Worm (Caenorhabditis elegans) whole organism, L4/young adult: ENCODE data around the gene scl-20.

Experiments used
- W03F9.2 ChIP-seq: fragments of 150-350 bp; optimal IDR thresholded peaks from 2 replicates; lab custom pipeline; 2014; ENCODE audit warnings: missing biosample characterization, missing genetic modification characterization
- dao-5 ChIP-seq: sonication (generic microtip); optimal IDR thresholded peaks from 2 replicates; lab custom pipeline; 2016; ENCODE audit warnings: missing genotype, missing genetic modification characterization, moderate library complexity, missing compliant biosample characterization
- him-1 ChIP-seq: sonication (generic microtip); optimal IDR thresholded peaks from 2 replicates; lab custom pipeline; 2016; ENCODE audit warnings: missing genotype, missing genetic modification reagents, missing genetic modification characterization, missing compliant biosample characterization

scl-20 gene

ce11 chrV:18721873-18722272 is 12.4 kb downstream of the scl-20 start:
- no peak for TF ChIP-seq W03F9.2
- no peak for TF ChIP-seq dao-5
- TF ChIP-seq him-1, result no peak

ce11 chrV:18719956-18720489 is 14.3 kb downstream of the scl-20 start, which contains the start of gene Y17D7C.2:
Gene Y17D7C.2 (minus strand): TSS chrV:18719987.
- TF ChIP-seq W03F9.2 (no peak), dao-5 (no peak), him-1 (no peak)

ce11 chrV:18719412-18719811 is 14.9 kb downstream of the scl-20 start:
- TF ChIP-seq dao-5, result no peak
- no peak for TF ChIP-seq W03F9.2
- TF ChIP-seq him-1, result no peak

ce11 chrV:18712118-18712517 is 22.2 kb downstream of the scl-20 start:
- TF ChIP-seq him-1 (no peak), W03F9.2 (no peak), dao-5 (no peak)

DNA sequence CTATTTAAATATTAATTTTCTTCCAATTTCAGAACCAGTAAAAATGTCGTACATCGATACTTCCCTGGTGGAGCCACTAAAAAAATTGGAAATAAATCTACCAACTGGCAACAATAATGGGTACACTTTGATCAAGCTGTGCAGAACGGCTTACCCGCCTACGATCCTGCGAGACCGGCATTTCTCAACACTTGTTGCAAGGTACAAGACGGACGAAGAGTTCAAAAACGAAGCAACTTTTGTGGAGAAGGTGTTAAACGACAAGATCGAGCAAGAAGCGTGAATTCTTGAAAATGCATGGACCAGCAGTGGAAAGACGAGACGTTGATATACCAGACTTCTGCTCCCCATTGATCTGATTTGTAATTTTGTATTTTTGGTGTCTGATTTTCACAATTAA is 22.9 kb downstream of the scl-20 start:
- TF ChIP-seq him-1, result no peak
- no peak for TF ChIP-seq dao-5
- TF ChIP-seq W03F9.2, result no peak

ce11 chrV:18710045-18710490 is 24.2 kb downstream of the scl-20 start:
- TF ChIP-seq W03F9.2, result no peak
- no peak for TF ChIP-seq him-1
- no peak for TF ChIP-seq dao-5

DNA sequence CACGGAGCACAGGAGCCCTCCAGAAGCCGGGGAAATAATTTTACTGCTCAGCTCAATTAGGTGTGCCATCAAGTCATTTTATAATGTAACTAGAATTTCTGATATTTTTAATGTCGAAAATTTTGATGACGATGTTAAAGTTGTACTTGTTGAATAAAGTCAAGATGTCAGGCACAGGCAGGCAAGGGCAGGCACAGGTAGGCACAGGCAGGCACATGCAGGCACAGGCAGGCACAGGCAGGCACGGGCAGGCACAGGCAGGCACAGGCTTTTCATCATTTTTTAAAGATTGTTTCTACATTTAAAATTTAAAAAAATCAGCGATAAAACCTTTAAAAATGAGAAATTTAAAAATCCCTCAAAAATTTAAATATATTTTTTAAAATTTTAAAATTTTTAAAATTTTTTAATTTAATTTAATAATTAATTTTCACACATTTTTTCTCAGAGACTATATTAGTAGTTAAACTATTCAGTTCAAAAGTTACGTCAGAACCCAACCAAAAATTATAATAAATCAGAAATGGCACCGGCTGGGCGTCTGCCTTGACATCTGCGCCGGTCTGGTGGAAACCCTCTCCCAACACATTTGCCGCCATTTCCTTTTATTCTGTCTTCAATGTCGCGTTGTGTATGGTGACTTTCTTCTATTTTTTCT is 24.9 kb downstream of the scl-20 start, which contains the start of gene Y17D7C.6:
Gene Y17D7C.6, plus strand, starts transcription at position 608 of the 658 bp plus-strand sequence.
- TF ChIP-seq dao-5 (no peak), W03F9.2 (no peak), him-1 (no peak)

DNA sequence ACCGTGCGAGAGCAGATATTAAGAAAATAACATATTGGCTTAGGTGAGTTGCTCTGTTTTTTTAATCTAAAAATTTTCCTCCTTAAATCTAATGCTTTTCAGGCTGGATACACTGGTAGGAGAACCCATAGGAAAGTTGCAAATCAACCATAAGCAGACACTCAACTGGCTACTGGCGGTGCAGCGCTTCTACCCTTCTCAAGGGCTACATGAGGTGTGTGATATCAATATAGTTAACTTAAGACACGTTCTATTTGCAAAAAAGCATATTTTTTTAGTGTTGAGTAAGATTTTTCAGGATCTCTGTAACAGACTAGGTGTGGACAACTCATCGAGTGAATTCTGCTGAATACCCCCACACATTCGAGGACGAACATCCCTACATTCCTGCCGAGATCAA is 26.3 kb downstream of the scl-20 start:
- TF ChIP-seq dao-5 (no peak), W03F9.2 (no peak), him-1 (no peak)

- no peak for TF ChIP-seq dao-5
- TF ChIP-seq him-1, result no peak
- no peak for TF ChIP-seq W03F9.2
These were observed 28.1 kb downstream of the scl-20 start, which contains the start of gene Y17D7C.1 for ce11 chrV:18706063-18706620. Gene Y17D7C.1 (plus strand): TSS chrV:18706570.

ce11 chrV:18705319-18706062 is 28.8 kb downstream of the scl-20 start:
- no peak for TF ChIP-seq him-1
- no peak for TF ChIP-seq W03F9.2
- TF ChIP-seq dao-5, result no peak

ce11 chrV:18701306-18701705 is 33.0 kb downstream of the scl-20 start, which contains the start of gene Y69H2.9:
Gene Y69H2.9 (plus strand): TSS chrV:18701538.
- TF ChIP-seq dao-5 (no peak), W03F9.2 (no peak), him-1 (no peak)

- TF ChIP-seq him-1 (no peak), W03F9.2 (no peak), dao-5 (no peak)
These were observed 35.0 kb downstream of the scl-20 start, which contains the start of gene nhr-241 for ce11 chrV:18699326-18699725. Gene nhr-241 (plus strand): TSS chrV:18699451.

DNA sequence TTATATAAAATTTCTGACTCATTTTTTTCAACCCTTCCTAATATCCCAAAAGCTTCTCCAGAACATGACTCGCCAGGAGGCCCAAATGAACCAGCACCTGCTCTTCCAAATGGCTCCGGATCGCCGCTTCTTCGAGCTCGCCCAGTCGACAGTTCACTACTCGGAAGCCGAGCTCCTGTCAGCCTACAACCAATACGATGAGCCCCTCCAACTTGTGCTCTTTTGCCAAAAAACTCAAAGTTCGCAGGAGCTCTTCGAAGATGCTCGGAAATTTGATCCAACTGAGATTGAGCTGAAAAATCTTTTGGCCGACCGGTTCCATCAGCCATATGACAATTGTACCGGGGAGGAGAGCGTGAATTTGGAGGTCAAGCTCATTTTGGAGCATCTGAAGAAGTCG is 38.8 kb downstream of the scl-20 start:
- no peak for TF ChIP-seq W03F9.2
- TF ChIP-seq him-1, result no peak
- no peak for TF ChIP-seq dao-5

DNA sequence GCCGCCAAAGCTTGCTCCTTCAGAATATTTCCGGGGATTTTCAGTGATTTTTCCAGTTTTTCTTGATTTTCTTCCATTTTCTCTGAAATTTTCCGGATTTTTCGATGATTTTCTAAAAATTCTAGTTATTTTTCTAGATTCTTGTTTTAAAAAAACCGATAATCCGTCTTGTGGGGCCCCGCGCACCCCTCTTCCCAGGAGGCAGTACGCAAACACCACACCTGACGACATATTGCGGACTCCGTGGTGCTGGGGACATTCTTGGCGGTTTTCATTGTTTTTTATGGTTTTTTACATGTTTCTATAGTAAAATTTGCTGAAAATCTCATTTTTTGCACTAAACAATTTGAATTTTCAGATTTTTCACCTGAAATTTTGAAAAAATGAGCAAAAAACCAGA is 44.6 kb downstream of the scl-20 start, which contains the start of the genes ubc-19 and Y69H2.7:
Gene ubc-19, minus strand, starts transcription at position 82 of the 400 bp plus-strand sequence.
Gene Y69H2.7, plus strand, starts transcription at position 309 of the 400 bp plus-strand sequence.
- no peak for TF ChIP-seq dao-5
- no peak for TF ChIP-seq him-1
- no peak for TF ChIP-seq W03F9.2

DNA sequence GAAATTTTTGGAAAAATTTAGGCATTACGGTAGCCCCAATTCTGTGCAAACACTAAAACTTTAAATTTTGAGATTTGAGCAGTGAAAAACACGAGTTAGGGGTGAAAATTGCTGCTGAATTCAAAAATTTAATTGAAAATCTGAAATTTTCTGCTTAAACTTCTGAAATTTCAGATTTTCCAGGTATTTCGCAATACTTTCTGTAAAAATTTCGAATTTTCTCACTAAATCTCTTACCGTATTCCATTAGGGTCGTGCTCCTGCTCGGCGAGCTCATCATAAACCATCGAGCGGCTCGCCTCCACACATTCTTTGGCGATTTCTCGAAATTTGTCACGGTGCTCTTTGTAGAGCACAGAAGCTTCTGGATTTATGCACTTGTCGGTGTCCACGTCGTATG is 46.9 kb downstream of the scl-20 start:
- TF ChIP-seq W03F9.2 (no peak), him-1 (no peak), dao-5 (no peak)
